Fruit fly (Drosophila melanogaster): ENCODE measurements around the gene eIF4E5.

- TF ChIP-seq CG6854 (GFP tag; optimal IDR thresholded peaks at IDR 0.05) (no peak), CG32006 (GFP tag; optimal IDR thresholded peaks at IDR 0.05) (peak; percentile 80), CG11294 (GFP tag; IDR thresholded peaks at IDR 0.05) (peak; percentile 67; the same call in 1 of the 2 replicates), pdm3 (GFP tag; optimal IDR thresholded peaks at IDR 0.05) (peak; percentile 26)
Measured at dm6 chr3L:7855778-7856625, 38.7 kb upstream of the eIF4E5 start.

Data from whole organism, prepupa.